Worm (Caenorhabditis elegans): ENCODE measurements around the gene T24F1.7.

T24F1.7 gene

DNA sequence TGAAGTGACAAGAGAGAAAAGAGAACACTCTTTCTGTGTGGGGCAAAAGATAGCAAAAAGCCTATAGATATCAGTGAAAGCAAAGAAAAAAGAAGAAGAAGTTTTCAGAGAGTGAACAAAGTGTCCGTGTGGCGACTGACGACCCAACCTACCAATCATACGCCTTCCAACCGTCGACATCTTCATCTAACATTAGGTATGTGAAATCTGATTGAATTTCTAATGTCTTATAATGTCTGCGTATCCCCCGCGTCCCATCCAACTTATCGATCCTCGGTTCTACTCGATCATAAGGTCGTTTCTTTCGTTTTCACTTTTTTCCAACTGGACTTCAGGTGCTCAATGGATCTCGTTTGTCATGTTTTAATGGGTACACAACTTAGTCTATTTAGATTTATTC lies 5.0 kb upstream of the T24F1.7 start (continued):
- TF ChIP-seq lin-39 (tag; optimal IDR thresholded peaks at IDR 0.05) (no peak), blmp-1 (tag; optimal IDR thresholded peaks at IDR 0.05) (peak; percentile 94), nhr-28 (tag; optimal IDR thresholded peaks at IDR 0.05) (no peak), sox-4 (tag; optimal IDR thresholded peaks at IDR 0.05) (no peak), elt-3 (tag; optimal IDR thresholded peaks at IDR 0.05) (peak in 1 of 6 experiments; percentile 39), ztf-4 (tag; optimal IDR thresholded peaks at IDR 0.05) (no peak), mab-9 (GFP tag; IDR thresholded peaks at IDR 0.05) (no peak), nhr-85 (tag) (peak; percentile 77), zag-1 (tag; optimal IDR thresholded peaks at IDR 0.05) (no peak), aly-2 (tag; optimal IDR thresholded peaks at IDR 0.05) (no peak), pag-3 (tag; optimal IDR thresholded peaks at IDR 0.05; ENCODE audit: borderline replicate concordance, insufficient read depth) (no peak), lin-35 (GFP tag; optimal IDR thresholded peaks at IDR 0.05) (peak in 1 of 2 experiments; percentile 43), nhr-84 (tag; optimal IDR thresholded peaks at IDR 0.05) (no peak), jun-1 (tag; optimal IDR thresholded peaks at IDR 0.05) (no peak), lsy-2 (tag; optimal IDR thresholded peaks at IDR 0.05) (no peak), fos-1 (tag; optimal IDR thresholded peaks at IDR 0.05) (no peak), ceh-63 (GFP tag; optimal IDR thresholded peaks at IDR 0.05) (no peak), nhr-12 (tag; optimal IDR thresholded peaks at IDR 0.05) (no peak), nhr-47 (tag; optimal IDR thresholded peaks at IDR 0.05) (no peak), rnt-1 (tag; optimal IDR thresholded peaks at IDR 0.05) (no peak), ceh-82 (tag; optimal IDR thresholded peaks at IDR 0.05) (no peak), lin-13 (GFP tag; optimal IDR thresholded peaks at IDR 0.05) (no peak), nhr-77 (tag; optimal IDR thresholded peaks at IDR 0.05) (no peak), nhr-19 (GFP tag; conservative IDR thresholded peaks at IDR 0.05) (no peak), ama-1 (optimal IDR thresholded peaks at IDR 0.05) (no peak), C04F5.9 (tag; optimal IDR thresholded peaks at IDR 0.05) (no peak), tlp-1 (tag; optimal IDR thresholded peaks at IDR 0.05) (no peak), unc-130 (tag; optimal IDR thresholded peaks at IDR 0.05) (no peak), nhr-76 (tag; optimal IDR thresholded peaks at IDR 0.05) (no peak), grh-1 (GFP tag; IDR thresholded peaks at IDR 0.05) (no peak), mep-1 (tag; optimal IDR thresholded peaks at IDR 0.05) (no peak), sptf-1 (tag; optimal IDR thresholded peaks at IDR 0.05) (no peak), zip-4 (GFP tag; optimal IDR thresholded peaks at IDR 0.05) (no peak), swsn-7 (tag; optimal IDR thresholded peaks at IDR 0.05) (no peak), efl-1 (optimal IDR thresholded peaks at IDR 0.05) (no peak), efl-1 (GFP tag; optimal IDR thresholded peaks at IDR 0.05 in 1 of 2) (peak in 1 of 2 experiments; percentile 73), C16A3.4 (tag; optimal IDR thresholded peaks at IDR 0.05) (no peak), aha-1 (tag; optimal IDR thresholded peaks at IDR 0.05) (no peak), mef-2 (tag; optimal IDR thresholded peaks at IDR 0.05) (no peak), ceh-90 (tag; optimal IDR thresholded peaks at IDR 0.05) (no peak)

DNA sequence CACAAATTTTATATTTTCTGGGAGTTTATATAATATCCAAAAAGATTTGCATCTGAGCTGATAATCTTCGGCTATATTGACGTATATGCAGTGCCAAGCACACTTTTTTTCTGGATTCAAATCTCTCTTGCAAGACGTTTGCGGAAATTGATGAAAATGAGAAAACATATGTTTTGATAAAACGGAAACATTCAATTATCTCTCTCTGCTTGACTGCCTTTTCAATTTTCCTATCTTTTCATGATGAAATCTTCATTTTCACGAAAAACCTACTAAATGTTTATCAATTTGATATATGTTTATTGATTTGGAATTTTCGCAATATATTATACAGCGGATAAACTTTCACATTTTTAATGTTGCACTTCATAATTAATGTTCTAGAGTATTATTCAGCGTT lies 4.4 kb upstream of the T24F1.7 start:
- TF ChIP-seq mep-1 (tag; optimal IDR thresholded peaks at IDR 0.05) (no peak), dsc-1 (tag; optimal IDR thresholded peaks at IDR 0.05) (peak; percentile 44), ceh-90 (tag; optimal IDR thresholded peaks at IDR 0.05) (no peak), nhr-85 (tag) (peak; percentile 61), Y116A8C.19 (tag; optimal IDR thresholded peaks at IDR 0.05; ENCODE audit: borderline replicate concordance) (no peak), blmp-1 (tag; optimal IDR thresholded peaks at IDR 0.05) (peak; percentile 70), lin-14 (GFP tag; optimal IDR thresholded peaks at IDR 0.05) (peak; percentile 34)

DNA sequence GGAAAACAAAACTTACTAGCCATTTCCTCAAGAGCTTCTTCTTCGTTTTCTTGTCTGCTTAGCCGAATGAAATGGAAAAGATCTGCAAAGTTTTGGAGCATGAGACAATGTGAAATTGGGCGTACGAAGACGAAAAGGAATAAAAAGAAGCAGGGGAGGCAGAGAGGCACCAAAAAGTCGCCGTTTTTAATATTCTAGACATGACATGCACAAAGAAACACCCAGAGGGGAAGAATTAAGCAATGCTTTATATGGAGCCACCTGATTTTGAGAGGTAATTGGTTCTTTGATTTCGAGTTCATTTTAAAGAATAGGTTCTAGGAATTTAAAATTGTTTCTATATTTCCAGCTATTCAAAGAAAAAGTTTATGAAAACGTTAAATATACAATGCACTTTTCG lies 1.8 kb downstream of the T24F1.7 start, which contains the start of gene T24F1.4:
Gene T24F1.4, minus strand, starts transcription at position 101 of the 400 bp plus-strand sequence.
- TF ChIP-seq fkh-8 (tag; optimal IDR thresholded peaks at IDR 0.05) (peak; percentile 44), lin-14 (GFP tag; optimal IDR thresholded peaks at IDR 0.05) (peak; percentile 21), nhr-71 (tag; optimal IDR thresholded peaks at IDR 0.05) (peak; percentile 40), blmp-1 (tag; optimal IDR thresholded peaks at IDR 0.05) (no peak)

Measured in whole organism, L1 larva.